Worm (Caenorhabditis elegans) whole organism, young adult: ENCODE results near the gene C44C10.10.
A peak's percentile ranks its signal among the peaks of the same experiment; 100 is the strongest.

ENCODE experiments used
- C06A6.2 ChIP-seq: fragments of 200-800 bp; sonication (Bioruptor generic); conservative IDR thresholded peaks from 2 replicates; pipeline ENCODE4 v1.3.6; 2022; ENCODE audit warnings: missing genetic modification characterization, missing compliant biosample characterization
- F55B11.4 ChIP-seq: sonication (generic microtip); optimal IDR thresholded peaks from 2 replicates; lab custom pipeline; 2016; ENCODE audit warnings: missing compliant biosample characterization, missing genetic modification characterization, borderline replicate concordance; ENCODE audit not compliant: insufficient read depth
- F57C9.4 ChIP-seq: sonication (generic microtip); optimal IDR thresholded peaks from 2 replicates; lab custom pipeline; 2017; ENCODE audit warnings: mild to moderate bottlenecking, missing genetic modification characterization, missing compliant biosample characterization
- Y95B8A.8 ChIP-seq: fragments of 200-800 bp; sonication (Bioruptor generic); IDR thresholded peaks from 2 replicates; pipeline ENCODE4 v1.3.6; 2022; ENCODE audit warnings: missing genetic modification reagents, missing genetic modification characterization, missing compliant biosample characterization
- aptf-2 ChIP-seq: fragments of 200-800 bp; sonication (Bioruptor generic); conservative IDR thresholded peaks from 2 replicates; pipeline ENCODE4 v1.3.6; 2022; ENCODE audit warnings: missing genetic modification reagents, missing genetic modification characterization, missing compliant biosample characterization
- aptf-3 ChIP-seq: fragments of 200-800 bp; sonication (Bioruptor generic); IDR thresholded peaks from 2 replicates; pipeline ENCODE4 v1.3.6; 2022; ENCODE audit warnings: missing genetic modification characterization, missing compliant biosample characterization
- atf-7 ChIP-seq: sonication (generic microtip); optimal IDR thresholded peaks from 2 replicates; lab custom pipeline; 2017; ENCODE audit warnings: mild to moderate bottlenecking, missing genetic modification characterization, missing compliant biosample characterization
- attf-6 ChIP-seq: fragments of 200-800 bp; sonication (Bioruptor generic); IDR thresholded peaks from 2 replicates; pipeline ENCODE4 v1.3.6; 2022; ENCODE audit warnings: missing genetic modification reagents, missing genetic modification characterization, missing compliant biosample characterization
- cebp-2 ChIP-seq: fragments of 200-800 bp; sonication (Bioruptor generic); IDR thresholded peaks from 2 replicates; pipeline ENCODE4 v1.3.6; 2022; ENCODE audit warnings: missing genetic modification characterization, missing compliant biosample characterization
- ceh-100 ChIP-seq: fragments of 200-800 bp; sonication (Bioruptor generic); IDR thresholded peaks from 2 replicates; pipeline ENCODE4 v1.3.6; 2022; ENCODE audit warnings: missing genetic modification reagents, missing genetic modification characterization, missing compliant biosample characterization
- chd-7 ChIP-seq: sonication (generic microtip); optimal IDR thresholded peaks from 2 replicates; lab custom pipeline; 2016; ENCODE audit warnings: mild to moderate bottlenecking, missing genetic modification characterization, moderate library complexity, missing compliant biosample characterization
- dox-1 ChIP-seq: fragments of 200-800 bp; sonication (Bioruptor generic); IDR thresholded peaks from 2 replicates; pipeline ENCODE4 v1.3.6; 2022; ENCODE audit warnings: missing genetic modification reagents, missing genetic modification characterization, missing compliant biosample characterization
- efl-1 ChIP-seq: fragments of 150-350 bp; optimal IDR thresholded peaks from 2 replicates; lab custom pipeline; 2014; ENCODE audit warnings: missing biosample characterization, missing genetic modification reagents, missing genetic modification characterization
- egrh-3 ChIP-seq: fragments of 200-800 bp; sonication (Bioruptor generic); IDR thresholded peaks from 2 replicates; pipeline ENCODE4 v1.3.6; 2022; ENCODE audit warnings: missing genetic modification reagents, missing genetic modification characterization, missing compliant biosample characterization
- ekl-4 ChIP-seq: fragments of 200-800 bp; sonication (Bioruptor generic); IDR thresholded peaks from 2 replicates; pipeline ENCODE4 v1.3.6; 2022; ENCODE audit warnings: missing genetic modification reagents, missing genetic modification characterization, missing compliant biosample characterization
- fkh-3 ChIP-seq: sonication (generic microtip); optimal IDR thresholded peaks from 2 replicates; lab custom pipeline; 2016; ENCODE audit warnings: mild to moderate bottlenecking, missing genetic modification characterization, missing compliant biosample characterization
- hmg-1.2 ChIP-seq: fragments of 200-800 bp; sonication (Bioruptor generic); IDR thresholded peaks from 2 replicates; pipeline ENCODE4 v1.3.6; 2022; ENCODE audit warnings: missing genetic modification reagents, missing genetic modification characterization, missing compliant biosample characterization
- hrde-1 ChIP-seq: sonication (generic microtip); optimal IDR thresholded peaks from 2 replicates; lab custom pipeline; 2016; ENCODE audit warnings: missing genetic modification characterization, mild to moderate bottlenecking, missing compliant biosample characterization, moderate library complexity, missing genotype, missing genetic modification reagents, borderline replicate concordance
- lag-1 ChIP-seq: fragments of 200-800 bp; sonication (Bioruptor generic); IDR thresholded peaks from 2 replicates; pipeline ENCODE4 v1.3.6; 2022; ENCODE audit warnings: missing genetic modification reagents, missing genetic modification characterization, missing compliant biosample characterization
- madf-3 ChIP-seq: fragments of 200-800 bp; sonication (Bioruptor generic); IDR thresholded peaks from 2 replicates; pipeline ENCODE4 v1.3.6; 2022; ENCODE audit warnings: missing genetic modification reagents, missing genetic modification characterization, missing compliant biosample characterization
- mel-28 ChIP-seq: sonication (generic microtip); optimal IDR thresholded peaks from 2 replicates; lab custom pipeline; 2016; ENCODE audit warnings: borderline replicate concordance, mild to moderate bottlenecking, missing genetic modification characterization, missing compliant biosample characterization
- nfya-2 ChIP-seq: fragments of 200-800 bp; sonication (Bioruptor generic); IDR thresholded peaks from 2 replicates; pipeline ENCODE4 v1.3.6; 2022; ENCODE audit warnings: missing genetic modification reagents, missing genetic modification characterization, missing compliant biosample characterization
- nfyb-1 ChIP-seq: fragments of 200-800 bp; sonication (Bioruptor generic); IDR thresholded peaks from 2 replicates; pipeline ENCODE4 v1.3.6; 2022; ENCODE audit warnings: missing genetic modification reagents, missing genetic modification characterization, missing compliant biosample characterization
- nhr-27 ChIP-seq: fragments of 200-800 bp; sonication (Bioruptor generic); optimal IDR thresholded peaks from 2 replicates; lab custom pipeline; 2018; ENCODE audit warnings: mild to moderate bottlenecking, missing genetic modification characterization, moderate library complexity, missing compliant biosample characterization
- nhr-80 ChIP-seq: sonication (generic microtip); optimal IDR thresholded peaks from 2 replicates; lab custom pipeline; 2016; ENCODE audit warnings: missing genetic modification characterization, missing compliant biosample characterization
- rcor-1 ChIP-seq: fragments of 200-800 bp; sonication (Bioruptor generic); IDR thresholded peaks from 2 replicates; pipeline ENCODE4 v1.3.6; 2022; ENCODE audit warnings: missing genetic modification reagents, missing genetic modification characterization, missing compliant biosample characterization
- repo-1 ChIP-seq: sonication (generic microtip); optimal IDR thresholded peaks from 2 replicates; lab custom pipeline; 2017; ENCODE audit warnings: mild to moderate bottlenecking, missing genetic modification characterization, missing compliant biosample characterization
- snpc-3.4 ChIP-seq: sonication (generic microtip); optimal IDR thresholded peaks from 2 replicates; lab custom pipeline; 2017; ENCODE audit warnings: missing genetic modification characterization, mild to moderate bottlenecking, missing compliant biosample characterization, antibody characterized with exemption, moderate library complexity, missing genotype, missing genetic modification reagents
- tbp1 ChIP-seq: fragments of 200-800 bp; sonication (Bioruptor generic); optimal IDR thresholded peaks from 2 replicates; lab custom pipeline; 2018; ENCODE audit warnings: mild to moderate bottlenecking, missing genetic modification characterization, missing compliant biosample characterization
- tbx-9 ChIP-seq: sonication (generic microtip); optimal IDR thresholded peaks from 2 replicates; lab custom pipeline; 2016; ENCODE audit warnings: borderline replicate concordance, missing genetic modification characterization, inconsistent platforms, missing compliant biosample characterization
- tlf-1 ChIP-seq: fragments of 200-800 bp; sonication (Bioruptor generic); optimal IDR thresholded peaks from 2 replicates; lab custom pipeline; 2018; ENCODE audit warnings: mild to moderate bottlenecking, missing genetic modification characterization, missing compliant biosample characterization
- zfh-2 ChIP-seq: fragments of 200-800 bp; sonication (Bioruptor generic); conservative IDR thresholded peaks from 2 replicates; pipeline ENCODE4 v1.3.6; 2022; ENCODE audit warnings: missing genetic modification reagents, missing genetic modification characterization, missing compliant biosample characterization
- ztf-25 ChIP-seq: fragments of 200-800 bp; sonication (Bioruptor generic); IDR thresholded peaks from 2 replicates; pipeline ENCODE4 v1.3.6; 2022; ENCODE audit warnings: missing genetic modification reagents, missing genetic modification characterization, missing compliant biosample characterization
- ztf-26 ChIP-seq: sonication (generic microtip); optimal IDR thresholded peaks from 2 replicates; lab custom pipeline; 2017; ENCODE audit warnings: missing genetic modification characterization, missing compliant biosample characterization
- ztf-6 ChIP-seq: fragments of 200-800 bp; sonication (Bioruptor generic); IDR thresholded peaks from 2 replicates; pipeline ENCODE4 v1.3.6; 2022; ENCODE audit warnings: missing genetic modification reagents, missing genetic modification characterization, missing compliant biosample characterization

Gene C44C10.10

DNA sequence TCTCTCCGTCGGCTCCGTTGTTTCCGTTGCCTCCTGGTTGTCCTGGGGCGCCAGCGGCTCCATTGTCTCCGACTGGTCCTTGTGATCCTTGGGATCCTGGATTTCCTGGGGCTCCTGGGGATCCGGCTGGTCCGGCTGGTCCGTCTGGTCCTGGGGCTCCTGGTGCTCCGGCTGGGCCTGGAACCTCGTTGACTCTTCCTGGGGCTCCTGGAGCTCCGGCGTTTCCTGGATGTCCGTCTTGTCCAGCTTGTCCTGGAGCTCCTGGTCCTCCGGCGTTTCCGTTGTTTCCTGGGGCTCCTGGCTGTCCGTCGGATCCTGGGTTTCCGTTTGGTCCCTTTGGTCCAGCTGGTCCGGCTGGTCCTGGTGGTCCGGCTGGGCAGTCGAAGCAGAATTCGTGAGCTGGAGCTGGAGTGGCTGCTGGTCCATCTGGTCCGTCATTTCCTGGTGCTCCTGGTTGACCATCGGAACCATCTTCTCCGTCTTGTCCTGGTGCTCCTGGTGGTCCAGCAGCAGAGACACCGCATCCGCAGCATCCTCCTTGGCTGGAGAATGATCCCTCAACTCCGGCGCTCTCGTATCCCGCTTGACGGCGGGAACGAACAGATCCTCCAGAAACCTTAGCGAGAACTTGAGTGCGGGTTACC, 21.4 kb downstream of the C44C10.10 start:
- 0 out of 2 replicates have a peak, but pooled peaks have one; percentile 13 for TF ChIP-seq ztf-25 (GFP tag; lab: Robert Waterston, UW)
- no peak for TF ChIP-seq lag-1 (GFP tag; lab: Robert Waterston, UW)
- TF ChIP-seq nfyb-1 (GFP tag; lab: Robert Waterston, UW): 0 out of 2 replicates have a peak, but pooled peaks have one; percentile 17
- no peak for TF ChIP-seq aptf-3 (GFP tag; lab: Robert Waterston, UW)
- TF ChIP-seq egrh-3 (GFP tag; lab: Robert Waterston, UW): peak; percentile 95
- TF ChIP-seq zfh-2: peak; percentile 90

DNA sequence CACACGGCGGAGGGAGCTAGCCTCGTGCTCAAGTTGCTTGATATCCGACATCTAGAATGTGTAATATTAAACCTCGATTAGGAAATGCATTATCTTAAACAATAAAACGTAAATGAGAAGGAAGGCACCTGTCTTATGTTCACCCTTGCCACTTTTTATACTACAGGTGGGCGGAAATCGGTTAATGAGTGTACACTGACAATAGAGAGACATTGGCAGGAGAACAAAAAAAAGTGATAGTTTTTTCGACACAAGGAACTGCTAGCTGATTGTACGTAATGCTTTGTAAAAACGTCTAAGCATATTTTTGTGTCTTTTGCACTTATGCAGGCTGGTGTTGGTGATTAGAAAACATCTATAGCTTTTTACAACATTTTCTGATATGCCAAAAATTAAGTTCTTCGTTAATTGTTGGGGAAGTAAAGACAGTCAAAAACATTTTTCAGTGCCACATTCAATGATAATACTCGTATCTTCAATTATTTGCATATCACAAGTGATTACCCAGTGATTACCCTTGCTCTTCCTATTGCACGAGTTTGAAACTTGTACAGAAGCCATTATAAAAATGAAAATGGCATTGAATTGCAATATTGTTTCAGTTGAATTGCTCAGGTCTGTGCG, 22.2 kb downstream of the C44C10.10 start, which contains the start of gene col-180:
Gene col-180 (minus strand): TSS at position 51 of the 624 bp plus-strand sequence.
- TF ChIP-seq chd-7 (no peak), atf-7 (tag; lab: Kevin White, UChicago) (no peak), snpc-3.4 (tag; lab: Kevin White, UChicago) (no peak), fkh-3 (tag; lab: Kevin White, UChicago) (no peak), ekl-4 (GFP tag; lab: Robert Waterston, UW) (no peak), dox-1 (GFP tag; lab: Robert Waterston, UW) (no peak), C06A6.2 (GFP tag; lab: Robert Waterston, UW) (no peak), nhr-80 (tag; lab: Kevin White, UChicago) (no peak), aptf-2 (no peak), tlf-1 (GFP tag; lab: Kevin White, UChicago) (no peak), ztf-26 (tag; lab: Kevin White, UChicago) (no peak), aptf-3 (GFP tag; lab: Robert Waterston, UW) (no peak), attf-6 (GFP tag; lab: Robert Waterston, UW) (no peak), ztf-6 (GFP tag; lab: Robert Waterston, UW) (no peak), madf-3 (GFP tag; lab: Robert Waterston, UW) (no peak), nfyb-1 (GFP tag; lab: Robert Waterston, UW) (no peak), tbp1 (no peak)

DNA sequence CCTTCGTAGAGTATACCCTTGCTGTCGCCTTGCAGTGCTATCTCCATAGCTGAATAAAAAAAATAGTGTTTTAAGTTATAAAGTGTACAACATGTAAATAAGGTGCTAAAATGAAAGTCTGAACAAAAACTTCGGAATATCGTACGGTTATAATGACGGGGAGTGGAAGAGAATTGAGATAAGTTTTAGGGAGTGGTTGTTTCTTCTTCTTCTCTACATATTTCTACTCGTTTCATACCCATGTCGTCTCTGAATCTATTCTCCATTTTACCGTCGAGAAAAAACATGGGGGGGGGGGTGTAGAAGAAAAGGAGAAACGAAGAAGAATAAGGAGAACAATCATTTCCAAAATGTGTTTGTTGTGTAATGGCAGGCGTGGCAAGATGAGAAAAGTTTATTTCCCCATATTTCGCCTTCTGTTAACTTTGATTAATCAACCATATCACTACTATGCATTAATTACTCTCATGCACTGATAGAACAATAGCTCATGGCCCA, 26.4 kb downstream of the C44C10.10 start, which contains the start of gene C44C10.9:
Gene C44C10.9 (minus strand): TSS at position 51 of the 498 bp plus-strand sequence.
- TF ChIP-seq ztf-6 (GFP tag; lab: Robert Waterston, UW): no peak
- TF ChIP-seq rcor-1: no peak
- no peak for TF ChIP-seq mel-28 (tag; lab: Kevin White, UChicago)
- TF ChIP-seq repo-1 (tag; lab: Kevin White, UChicago): no peak
- no peak for TF ChIP-seq nfya-2 (GFP tag; lab: Robert Waterston, UW)
- TF ChIP-seq Y95B8A.8 (GFP tag; lab: Robert Waterston, UW): no peak
- TF ChIP-seq efl-1 (GFP tag; lab: Kevin White, UChicago): no peak
- no peak for TF ChIP-seq tbx-9 (tag; lab: Kevin White, UChicago)
- TF ChIP-seq dox-1 (GFP tag; lab: Robert Waterston, UW): no peak
- no peak for TF ChIP-seq F57C9.4
- no peak for TF ChIP-seq ceh-100 (GFP tag; lab: Robert Waterston, UW)
- no peak for TF ChIP-seq nhr-27 (tag; lab: Kevin White, UChicago)
- TF ChIP-seq hrde-1: no peak
- no peak for TF ChIP-seq cebp-2 (GFP tag; lab: Robert Waterston, UW)
- no peak for TF ChIP-seq madf-3 (GFP tag; lab: Robert Waterston, UW)
- no peak for TF ChIP-seq F55B11.4 (tag; lab: Kevin White, UChicago)
- TF ChIP-seq hmg-1.2 (GFP tag; lab: Robert Waterston, UW): no peak
- TF ChIP-seq nhr-80 (tag; lab: Kevin White, UChicago): no peak
- TF ChIP-seq, all 124 proteins: peak for 0
